Fruit fly (Drosophila melanogaster): ENCODE results near the gene Cpr73D.

DNA sequence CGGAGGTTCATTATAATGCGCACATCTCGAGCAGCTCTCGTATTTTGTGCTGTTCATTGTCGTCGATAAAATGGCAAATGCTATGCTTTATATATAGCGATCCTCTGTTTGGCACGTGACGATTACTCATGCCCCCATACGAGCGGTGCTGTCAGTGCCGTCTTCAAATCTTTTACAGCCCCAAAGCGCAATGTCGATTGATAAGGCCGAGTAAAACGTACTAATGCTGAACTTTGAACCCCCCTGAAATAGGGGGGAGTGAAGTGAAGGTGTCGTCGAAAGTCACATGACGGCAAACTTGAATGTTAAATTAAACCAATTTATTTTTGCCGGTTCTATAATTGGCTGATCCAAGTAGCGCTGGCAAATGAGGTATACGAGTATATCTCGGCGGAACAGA is 42.8 kb upstream of the Cpr73D start:
- no peak for TF ChIP-seq pan (optimal IDR thresholded peaks at IDR 0.05)
- TF ChIP-seq CG8478 (optimal IDR thresholded peaks at IDR 0.05), result no peak

Measured in whole organism.